Fruit fly (Drosophila melanogaster): ENCODE measurements around the gene Prim1.

Prim1 gene

DNA sequence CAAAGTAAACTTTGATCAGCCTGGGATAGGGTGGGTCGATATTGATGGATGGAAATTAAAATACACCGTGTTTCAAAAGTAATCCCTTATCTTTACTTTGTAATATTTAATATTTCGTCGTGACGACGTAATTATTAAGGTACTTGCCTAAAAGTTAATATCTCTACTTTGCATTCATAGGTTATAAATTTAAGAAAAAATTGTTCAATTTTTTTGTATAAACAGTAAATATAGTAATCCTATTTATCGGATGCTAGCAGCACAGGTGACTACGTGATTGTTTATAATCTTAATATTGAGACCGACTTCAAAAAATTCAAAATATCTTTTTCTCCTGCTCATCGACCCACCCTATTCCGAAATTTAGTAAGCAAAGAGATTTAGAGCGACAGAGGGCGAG is 18.0 kb downstream of the Prim1 start:
- TF ChIP-seq Jra (GFP tag; optimal IDR thresholded peaks at IDR 0.05) (no peak), foxo (GFP tag; optimal IDR thresholded peaks at IDR 0.05) (peak in 1 of 2 experiments; percentile 39), OdsH (GFP tag; optimal IDR thresholded peaks at IDR 0.05) (peak; percentile 7), CG9705 (GFP tag; optimal IDR thresholded peaks at IDR 0.05) (peak; percentile 7), N (GFP tag; optimal IDR thresholded peaks at IDR 0.05) (no peak)

DNA sequence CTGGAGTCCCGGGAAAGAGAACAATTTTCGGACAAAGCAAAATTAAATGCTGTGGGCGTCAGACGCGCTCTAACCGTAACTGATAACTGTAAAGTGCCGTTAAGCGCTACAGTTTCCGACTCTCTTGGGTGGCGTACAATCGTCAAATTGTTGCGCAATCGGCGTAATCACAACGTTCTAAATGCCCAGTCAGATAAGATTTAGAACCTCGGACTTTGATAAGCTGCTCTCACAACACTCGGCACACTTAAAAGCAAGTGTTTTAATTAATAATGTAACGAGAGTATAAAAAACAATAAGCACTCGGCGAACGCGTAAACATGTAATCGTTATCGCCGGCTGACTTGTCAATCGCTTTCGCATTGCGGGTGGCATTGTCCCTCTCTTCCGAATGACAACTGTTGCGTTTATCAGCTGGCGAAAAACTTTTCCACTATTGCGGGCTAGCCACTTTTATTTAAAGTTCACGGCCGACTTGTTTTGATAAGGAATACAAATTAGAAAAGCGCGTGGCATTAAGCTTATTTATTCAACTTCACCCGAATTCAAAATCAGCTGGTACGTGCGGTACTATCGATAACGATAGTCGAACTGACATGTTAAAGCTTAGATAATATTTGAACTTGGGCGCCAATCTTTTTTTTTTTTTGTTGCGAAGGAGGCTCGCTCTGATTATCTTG is 18.8 kb downstream of the Prim1 start:
- no peak for TF ChIP-seq sage (GFP tag; optimal IDR thresholded peaks at IDR 0.05)
- peak; percentile 61 for TF ChIP-seq fru (GFP tag; optimal IDR thresholded peaks at IDR 0.05)
- TF ChIP-seq h (GFP tag; optimal IDR thresholded peaks at IDR 0.05): peak; percentile 3
- TF ChIP-seq CG9705 (GFP tag; optimal IDR thresholded peaks at IDR 0.05): no peak

DNA sequence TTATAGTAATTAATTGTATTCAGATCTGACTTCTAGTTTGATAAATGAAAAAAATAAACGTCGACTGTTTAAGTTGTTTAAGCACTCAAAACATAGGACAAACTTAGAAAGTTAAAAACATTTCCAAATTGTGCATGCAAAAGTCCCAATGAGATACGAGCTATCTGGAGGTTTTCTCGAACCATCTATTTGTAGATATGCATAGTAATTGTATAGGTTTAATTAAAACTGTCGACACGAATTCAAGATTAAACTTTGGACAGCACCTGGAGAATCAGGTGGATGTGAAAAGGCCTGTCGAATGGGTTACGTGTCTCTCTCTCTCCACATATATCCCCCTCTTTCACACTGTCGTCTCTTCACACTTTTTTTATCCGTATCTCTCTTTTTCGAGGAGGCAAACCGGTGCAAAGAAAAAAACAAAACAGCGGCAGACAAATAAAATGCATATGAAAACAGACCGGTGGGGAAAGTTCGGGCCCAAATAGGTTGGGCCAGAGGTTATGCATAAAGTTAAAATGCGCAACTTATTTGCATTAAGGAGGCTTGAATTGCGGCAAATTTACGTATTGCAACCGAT is 20.0 kb downstream of the Prim1 start:
- TF ChIP-seq Hnf4 (GFP tag; optimal IDR thresholded peaks at IDR 0.05) (no peak), jim (GFP tag; optimal IDR thresholded peaks at IDR 0.05) (peak; percentile 56), Dif (GFP tag; optimal IDR thresholded peaks at IDR 0.05; ENCODE audit: partially characterized antibody) (peak; percentile 22)

DNA sequence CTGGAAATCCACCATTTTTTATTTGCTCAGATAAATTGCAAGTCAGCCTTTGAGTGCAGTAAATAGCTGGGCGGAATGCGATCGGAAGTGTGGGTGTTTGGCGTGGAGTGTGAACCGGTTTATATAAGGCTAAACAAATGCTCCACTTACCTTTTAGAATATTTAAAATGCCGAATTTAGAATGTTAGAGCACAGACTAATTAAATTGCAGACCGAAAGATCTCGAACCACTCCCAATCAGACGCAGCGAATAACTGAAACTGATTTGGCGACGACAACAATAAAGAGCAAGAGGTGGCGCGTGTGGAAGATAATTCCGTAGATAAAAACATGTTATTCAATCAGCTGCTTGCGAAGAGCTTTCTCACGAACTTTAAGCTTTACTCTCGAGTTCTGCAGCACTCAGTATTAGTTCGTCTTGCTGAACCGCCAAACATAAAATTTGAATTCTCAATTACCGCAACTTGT is 20.6 kb downstream of the Prim1 start, which contains the start of gene Idh:
Idh (minus strand) TSS at position 264 of the 468 bp plus-strand sequence.
- peak; percentile 66 for TF ChIP-seq psq (GFP tag; optimal IDR thresholded peaks at IDR 0.05)
- TF ChIP-seq Sp1 (GFP tag; optimal IDR thresholded peaks at IDR 0.05): peak; percentile 60
- no peak for TF ChIP-seq sv (GFP tag; optimal IDR thresholded peaks at IDR 0.05)
- no peak for TF ChIP-seq sage (GFP tag; optimal IDR thresholded peaks at IDR 0.05)
- TF ChIP-seq fru (GFP tag; optimal IDR thresholded peaks at IDR 0.05): peak; percentile 65
- no peak for TF ChIP-seq tai (GFP tag; optimal IDR thresholded peaks at IDR 0.05)
- no peak for TF ChIP-seq dmrt93B (GFP tag; optimal IDR thresholded peaks at IDR 0.05)
- peak; percentile 19 for TF ChIP-seq CrebA (GFP tag; optimal IDR thresholded peaks at IDR 0.05; ENCODE audit: borderline replicate concordance)
- no peak for TF ChIP-seq usp (GFP tag; optimal IDR thresholded peaks at IDR 0.05)
- TF ChIP-seq ey (GFP tag; optimal IDR thresholded peaks at IDR 0.05): no peak
- TF ChIP-seq pan (optimal IDR thresholded peaks at IDR 0.05): no peak
- no peak for TF ChIP-seq Mio (GFP tag; optimal IDR thresholded peaks at IDR 0.05)
- peak; percentile 61 for TF ChIP-seq Hnf4 (GFP tag; optimal IDR thresholded peaks at IDR 0.05)
- TF ChIP-seq Hr78 (GFP tag; optimal IDR thresholded peaks at IDR 0.05): no peak
- TF ChIP-seq Hr83 (GFP tag; optimal IDR thresholded peaks at IDR 0.05; ENCODE audit: poor library complexity, severe bottlenecking): peak; percentile 72
- TF ChIP-seq Myc (optimal IDR thresholded peaks at IDR 0.05): no peak
- no peak for TF ChIP-seq brk (GFP tag; optimal IDR thresholded peaks at IDR 0.05)
- TF ChIP-seq woc (GFP tag; optimal IDR thresholded peaks at IDR 0.05): no peak
- TF ChIP-seq OdsH (GFP tag; optimal IDR thresholded peaks at IDR 0.05): peak; percentile 29
- peak; percentile 25 for TF ChIP-seq br (GFP tag; optimal IDR thresholded peaks at IDR 0.05)
- TF ChIP-seq Dfd (GFP tag; optimal IDR thresholded peaks at IDR 0.05): no peak
- TF ChIP-seq CG32264 (GFP tag; optimal IDR thresholded peaks at IDR 0.05): no peak
- no peak for TF ChIP-seq N (GFP tag; optimal IDR thresholded peaks at IDR 0.05)
- TF ChIP-seq Vsx2 (GFP tag; optimal IDR thresholded peaks at IDR 0.05; ENCODE audit: partially characterized antibody): peak; percentile 92
- TF ChIP-seq CG9705 (GFP tag; optimal IDR thresholded peaks at IDR 0.05): no peak
- peak in 1 of 2 experiments; percentile 31 for TF ChIP-seq dl (GFP tag; optimal IDR thresholded peaks at IDR 0.05; ENCODE audit: insufficient read depth in 1 of 2, partially characterized antibody in 2 of 2)
- TF ChIP-seq lola (GFP tag; optimal IDR thresholded peaks at IDR 0.05): no peak
- TF ChIP-seq Jra (GFP tag; optimal IDR thresholded peaks at IDR 0.05): peak; percentile 76
- TF ChIP-seq h (GFP tag; optimal IDR thresholded peaks at IDR 0.05): peak; percentile 87
- TF ChIP-seq foxo (GFP tag; optimal IDR thresholded peaks at IDR 0.05): peak in 1 of 2 experiments; percentile 35
- TF ChIP-seq GATAd (GFP tag; optimal IDR thresholded peaks at IDR 0.05): no peak
- TF ChIP-seq rgr (GFP tag; optimal IDR thresholded peaks at IDR 0.05): no peak
- TF ChIP-seq jim (GFP tag; optimal IDR thresholded peaks at IDR 0.05): peak; percentile 46
- TF ChIP-seq Rel (GFP tag; optimal IDR thresholded peaks at IDR 0.05): no peak
- peak; percentile 22 for TF ChIP-seq Rel (tag; optimal IDR thresholded peaks at IDR 0.05)
- TF ChIP-seq Dif (GFP tag; optimal IDR thresholded peaks at IDR 0.05; ENCODE audit: partially characterized antibody): peak; percentile 86
- peak; percentile 17 for TF ChIP-seq HLH106 (tag; optimal IDR thresholded peaks at IDR 0.05)
- TF ChIP-seq Abd-B (GFP tag; optimal IDR thresholded peaks at IDR 0.05): no peak
- TF ChIP-seq dsf (GFP tag; optimal IDR thresholded peaks at IDR 0.05; ENCODE audit: borderline replicate concordance): no peak
